Worm (Caenorhabditis elegans) whole organism, early embryonic: ENCODE data around the gene aman-1.

Experiments
- B0310.2 ChIP-seq: sonication (generic microtip); optimal IDR thresholded peaks from 2 replicates; lab custom pipeline; 2016; ENCODE audit warnings: mild to moderate bottlenecking, missing genetic modification characterization, missing compliant biosample characterization
- F13C5.2 ChIP-seq: sonication (generic microtip); optimal IDR thresholded peaks from 2 replicates; lab custom pipeline; 2017; ENCODE audit warnings: mild to moderate bottlenecking, missing genetic modification characterization, inconsistent platforms, missing compliant biosample characterization
- aly-1 ChIP-seq: sonication (generic microtip); optimal IDR thresholded peaks from 2 replicates; lab custom pipeline; 2016; ENCODE audit warnings: missing genetic modification characterization, missing compliant biosample characterization
- ama-1 ChIP-seq: fragments of 150-350 bp; optimal IDR thresholded peaks from 2 replicates; lab custom pipeline; 2014
- ceh-13 ChIP-seq: fragments of 200-800 bp; sonication (Bioruptor generic); optimal IDR thresholded peaks from 2 replicates; lab custom pipeline; 2018; ENCODE audit warnings: mild to moderate bottlenecking, missing genetic modification characterization, missing compliant biosample characterization
- ceh-36 ChIP-seq: sonication (generic microtip); optimal IDR thresholded peaks from 2 replicates; lab custom pipeline; 2016; ENCODE audit warnings: missing genetic modification characterization, inconsistent platforms, missing compliant biosample characterization
- ets-7 ChIP-seq: sonication (generic microtip); optimal IDR thresholded peaks from 2 replicates; lab custom pipeline; 2016; ENCODE audit warnings: missing genotype, missing genetic modification characterization, missing compliant biosample characterization
- flt-1 ChIP-seq: fragments of 200-800 bp; sonication (Bioruptor generic); IDR thresholded peaks from 2 replicates; pipeline ENCODE4 v1.3.6; 2022; ENCODE audit warnings: missing genetic modification characterization, missing compliant biosample characterization
- hmbx-1 ChIP-seq: sonication (generic microtip); optimal IDR thresholded peaks from 2 replicates; lab custom pipeline; 2016; ENCODE audit warnings: mild to moderate bottlenecking, missing genetic modification characterization, missing compliant biosample characterization
- hmg-4 ChIP-seq: fragments of 200-800 bp; sonication (Bioruptor generic); optimal IDR thresholded peaks from 2 replicates; lab custom pipeline; 2018; ENCODE audit warnings: mild to moderate bottlenecking, missing genetic modification characterization, missing compliant biosample characterization
- hnd-1 ChIP-seq: sonication (generic microtip); optimal IDR thresholded peaks from 2 replicates; lab custom pipeline; 2016; ENCODE audit warnings: missing genetic modification characterization, missing compliant biosample characterization
- pes-1 ChIP-seq: fragments of 200-800 bp; sonication (Bioruptor generic); IDR thresholded peaks from 2 replicates; pipeline ENCODE4 v1.3.6; 2022; ENCODE audit warnings: missing genetic modification reagents, missing genetic modification characterization, missing compliant biosample characterization
- scrt-1 ChIP-seq: fragments of 200-800 bp; sonication (Bioruptor generic); IDR thresholded peaks from 2 replicates; pipeline ENCODE4 v1.3.6; 2022; ENCODE audit warnings: missing genetic modification characterization, missing compliant biosample characterization
- sea-1 ChIP-seq: fragments of 200-800 bp; sonication (Bioruptor generic); conservative IDR thresholded peaks from 2 replicates; pipeline ENCODE4 v1.3.6; 2022; ENCODE audit warnings: missing genetic modification characterization, missing compliant biosample characterization
- tbx-11 ChIP-seq: fragments of 200-800 bp; sonication (Bioruptor generic); IDR thresholded peaks from 2 replicates; pipeline ENCODE4 v1.3.6; 2022; ENCODE audit warnings: missing genetic modification characterization, missing compliant biosample characterization
- tbx-37 ChIP-seq: fragments of 200-800 bp; sonication (Bioruptor generic); conservative IDR thresholded peaks from 2 replicates; pipeline ENCODE4 v1.3.6; 2022; ENCODE audit warnings: missing genetic modification reagents, missing genetic modification characterization, missing compliant biosample characterization
- tra-4 ChIP-seq: sonication (generic microtip); optimal IDR thresholded peaks from 2 replicates; lab custom pipeline; 2017; ENCODE audit warnings: missing genetic modification characterization, missing compliant biosample characterization

aman-1 gene

ce11 chrX:4705666-4706065 is 27.2 kb upstream of the aman-1 start:
- TF ChIP-seq ets-7 (no peak), aly-1 (no peak), B0310.2 (tag; lab: Kevin White, UChicago) (no peak), ama-1 (lab: Kevin White, UChicago) (no peak), flt-1 (GFP tag; lab: Robert Waterston, UW) (no peak)

DNA sequence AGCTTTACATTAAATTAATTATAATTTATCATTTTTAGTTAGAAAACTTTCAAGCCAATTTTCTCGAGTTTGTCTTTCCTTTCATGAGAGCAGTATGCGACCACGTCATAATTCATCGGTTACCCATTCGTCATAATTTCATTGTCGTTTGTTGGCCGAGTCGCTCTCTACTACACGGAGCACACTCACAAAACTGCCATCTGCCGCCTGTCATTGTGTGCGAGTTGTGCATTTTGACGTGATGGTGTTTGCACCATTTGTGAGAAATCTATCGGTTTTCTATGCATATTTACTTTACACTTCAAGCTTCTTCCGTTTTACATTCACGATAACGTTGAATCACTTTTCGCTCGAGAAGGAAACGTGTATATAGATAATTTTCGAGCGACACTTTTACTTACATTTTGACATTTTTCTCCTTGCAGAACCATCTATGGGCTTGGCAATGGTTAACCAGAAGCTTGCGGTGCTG is 26.1 kb upstream of the aman-1 start, which contains the start of gene dhhc-10:
dhhc-10 (plus strand) TSS at position 422 of the 472 bp plus-strand sequence.
- no peak for TF ChIP-seq ceh-13 (GFP tag; lab: Kevin White, UChicago)
- peak; percentile 47 for TF ChIP-seq F13C5.2 (tag; lab: Kevin White, UChicago)

- TF ChIP-seq hnd-1 (tag; lab: Kevin White, UChicago) (no peak), ama-1 (lab: Kevin White, UChicago) (no peak), ceh-13 (GFP tag; lab: Kevin White, UChicago) (no peak), tbx-37 (no peak; the same call in 1 of the 2 replicates), sea-1 (GFP tag; lab: Robert Waterston, UW) (peak; percentile 63; the same call in 1 of the 2 replicates), tra-4 (tag; lab: Kevin White, UChicago) (no peak), hmg-4 (GFP tag; lab: Kevin White, UChicago) (peak; percentile 80), B0310.2 (tag; lab: Kevin White, UChicago) (no peak), ceh-36 (tag; lab: Kevin White, UChicago) (no peak), tbx-11 (GFP tag; lab: Robert Waterston, UW) (no peak), scrt-1 (GFP tag; lab: Robert Waterston, UW) (0 out of 2 replicates have a peak, but pooled peaks have one; percentile 18), F13C5.2 (tag; lab: Kevin White, UChicago) (peak; percentile 55), aly-1 (peak; percentile 23), hmbx-1 (tag; lab: Kevin White, UChicago) (no peak), pes-1 (GFP tag; lab: Robert Waterston, UW) (no peak), ets-7 (no peak), flt-1 (GFP tag; lab: Robert Waterston, UW) (peak; percentile 46; the same call in 1 of the 2 replicates)
Measured at ce11 chrX:4711698-4712329, 21.1 kb upstream of the aman-1 start, which contains the start of the genes dnj-14 and glit-1. TSS of gene dnj-14 (minus strand) at chrX:4711748. TSS of gene glit-1 (plus strand) at chrX:4712279.

ce11 chrX:4715107-4715506 is 17.8 kb upstream of the aman-1 start, which contains the start of gene rpl-25.1:
TSS of gene rpl-25.1 (plus strand) at chrX:4715178.
- no peak for TF ChIP-seq ama-1 (lab: Kevin White, UChicago)
- no peak for TF ChIP-seq F13C5.2 (tag; lab: Kevin White, UChicago)

ce11 chrX:4718114-4718513 is 14.8 kb upstream of the aman-1 start:
- TF ChIP-seq sea-1 (GFP tag; lab: Robert Waterston, UW) (no peak), hmg-4 (GFP tag; lab: Kevin White, UChicago) (no peak), aly-1 (no peak), ets-7 (no peak), ceh-36 (tag; lab: Kevin White, UChicago) (no peak), tbx-37 (no peak), hmbx-1 (tag; lab: Kevin White, UChicago) (no peak), ceh-13 (GFP tag; lab: Kevin White, UChicago) (no peak), F13C5.2 (tag; lab: Kevin White, UChicago) (no peak), tra-4 (tag; lab: Kevin White, UChicago) (no peak), pes-1 (GFP tag; lab: Robert Waterston, UW) (no peak), tbx-11 (GFP tag; lab: Robert Waterston, UW) (no peak), scrt-1 (GFP tag; lab: Robert Waterston, UW) (no peak)

DNA sequence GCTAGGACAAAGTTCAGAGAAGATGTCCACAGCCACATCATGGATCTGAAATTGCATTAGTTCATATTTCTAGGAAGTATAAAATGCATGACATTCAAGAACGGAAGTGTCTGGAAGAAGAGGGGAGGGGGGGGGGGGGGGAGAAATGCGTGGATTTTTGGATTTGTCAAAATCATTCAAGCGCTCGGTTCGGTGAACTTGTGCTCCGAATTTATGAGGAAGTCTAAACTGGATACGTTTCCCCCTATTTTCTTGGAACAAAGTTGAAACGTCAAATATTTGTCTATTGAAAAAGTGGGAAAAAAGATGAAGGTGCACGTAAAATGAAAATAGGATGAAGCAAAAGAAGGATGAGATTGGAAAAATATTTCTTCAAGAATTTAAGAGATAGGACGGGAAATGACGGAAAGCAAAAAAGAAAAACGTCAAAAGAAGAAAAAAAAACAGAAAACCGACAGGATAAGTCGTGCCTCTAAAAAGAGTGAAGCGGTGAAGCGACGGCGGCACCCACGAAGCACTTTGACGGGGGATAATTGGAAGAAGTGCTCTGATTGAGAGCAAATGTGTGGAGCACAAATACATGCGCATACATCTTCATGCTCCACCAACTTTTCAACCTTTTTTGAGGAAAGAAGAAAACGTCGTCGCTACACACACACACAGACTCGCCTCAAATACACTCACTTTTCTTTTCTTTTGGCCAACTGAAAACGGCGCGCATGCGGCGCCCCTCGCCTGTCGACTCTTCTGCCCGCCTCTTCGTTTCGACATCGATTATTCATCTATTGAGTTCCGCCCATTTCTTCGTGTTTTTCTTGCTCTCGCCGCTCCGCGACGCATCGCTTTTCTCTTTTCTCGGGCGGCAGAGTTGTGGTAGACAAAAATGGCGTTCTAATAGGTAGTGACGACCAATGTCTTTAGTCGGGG is 12.0 kb upstream of the aman-1 start, which contains the start of gene F55D10.4:
F55D10.4 (minus strand) TSS at position 51 of the 927 bp plus-strand sequence.
- no peak for TF ChIP-seq scrt-1 (GFP tag; lab: Robert Waterston, UW)
- TF ChIP-seq ceh-36 (tag; lab: Kevin White, UChicago) = no peak
- no peak for TF ChIP-seq hmbx-1 (tag; lab: Kevin White, UChicago)
- no peak for TF ChIP-seq sea-1 (GFP tag; lab: Robert Waterston, UW)
- TF ChIP-seq ama-1 (lab: Kevin White, UChicago) = no peak
- TF ChIP-seq ceh-13 (GFP tag; lab: Kevin White, UChicago) = no peak
- TF ChIP-seq ets-7 = no peak
- no peak for TF ChIP-seq B0310.2 (tag; lab: Kevin White, UChicago)
- TF ChIP-seq tbx-11 (GFP tag; lab: Robert Waterston, UW) = no peak
- TF ChIP-seq F13C5.2 (tag; lab: Kevin White, UChicago) = no peak
- TF ChIP-seq tbx-37 = no peak
- no peak for TF ChIP-seq pes-1 (GFP tag; lab: Robert Waterston, UW)
- no peak for TF ChIP-seq hnd-1 (tag; lab: Kevin White, UChicago)
- TF ChIP-seq aly-1 = no peak

DNA sequence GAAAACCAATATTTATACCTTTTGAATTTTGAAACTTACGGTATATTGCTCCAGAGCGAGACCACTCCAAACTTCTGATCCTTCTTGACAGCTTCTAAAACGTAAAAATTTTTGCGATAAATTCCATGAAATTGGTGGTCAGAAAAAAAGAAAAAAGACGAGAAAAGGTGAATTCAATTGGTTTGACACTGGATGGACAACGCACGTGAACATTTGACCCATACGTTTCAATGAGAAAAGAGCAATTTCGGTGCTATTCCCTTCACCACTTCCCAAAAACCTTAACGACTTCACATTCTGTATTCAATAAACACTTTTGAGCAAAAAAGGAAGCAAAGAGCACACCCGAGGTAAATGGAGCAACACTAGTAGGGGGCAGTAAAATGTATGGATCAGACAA is 5.5 kb upstream of the aman-1 start, which contains the start of gene acc-3:
acc-3 (minus strand) TSS at position 101 of the 400 bp plus-strand sequence.
- TF ChIP-seq sea-1 (GFP tag; lab: Robert Waterston, UW) (no peak), ets-7 (no peak), B0310.2 (tag; lab: Kevin White, UChicago) (no peak), F13C5.2 (tag; lab: Kevin White, UChicago) (no peak)
